Fruit fly (Drosophila melanogaster) whole organism, embryonic: ENCODE measurements around the gene gfzf.
A peak's percentile ranks its signal among the peaks of the same experiment; 100 is the strongest.

ENCODE experiments used
- Atf-2 ChIP-seq: fragments of 200-800 bp; sonication (Bioruptor generic); optimal IDR thresholded peaks from 2 replicates; lab custom pipeline; 2016; ENCODE audit warnings: missing biosample characterization, missing genetic modification characterization
- Atf3 ChIP-seq: fragments of 200-800 bp; sonication (Bioruptor generic); optimal IDR thresholded peaks from 3 replicates; lab custom pipeline; 2016; ENCODE audit warnings: missing biosample characterization, missing genetic modification characterization
- B-H2 ChIP-seq: fragments of 200-800 bp; sonication (Bioruptor generic); optimal IDR thresholded peaks from 2 replicates; lab custom pipeline; 2018; ENCODE audit warnings: missing biosample characterization, mild to moderate bottlenecking, missing genetic modification characterization
- Blimp-1 ChIP-seq: fragments of 200-800 bp; sonication (Bioruptor generic); optimal IDR thresholded peaks from 3 replicates; lab custom pipeline; 2018; ENCODE audit warnings: missing biosample characterization, missing genetic modification characterization, mild to moderate bottlenecking, moderate library complexity, missing genetic modification reagents
- CG10274 ChIP-seq: fragments of 200-800 bp; sonication (Bioruptor generic); optimal IDR thresholded peaks from 3 replicates; lab custom pipeline; 2017; ENCODE audit warnings: missing biosample characterization, mild to moderate bottlenecking, missing genetic modification characterization
- CG10321 ChIP-seq: fragments of 200-800 bp; sonication (Bioruptor generic); IDR thresholded peaks from 2 replicates; pipeline ENCODE4 v1.3.6; 2022; ENCODE audit warnings: missing biosample characterization, missing genetic modification characterization
- CG10565 ChIP-seq: fragments of 200-800 bp; sonication (Bioruptor generic); optimal IDR thresholded peaks from 3 replicates; lab custom pipeline; 2016; ENCODE audit warnings: missing biosample characterization, mild to moderate bottlenecking, missing genetic modification characterization
- CG12391 ChIP-seq: fragments of 200-800 bp; sonication (Bioruptor generic); optimal IDR thresholded peaks from 3 replicates; lab custom pipeline; 2018; ENCODE audit warnings: missing biosample characterization, mild to moderate bottlenecking, missing genetic modification characterization, moderate library complexity
- CG14050 ChIP-seq: fragments of 200-800 bp; sonication (Bioruptor generic); IDR thresholded peaks from 3 replicates; pipeline ENCODE4 v1.3.6; 2022; ENCODE audit warnings: missing biosample characterization, missing genetic modification characterization
- CG14710 ChIP-seq: fragments of 200-800 bp; sonication (Bioruptor generic); optimal IDR thresholded peaks from 3 replicates; lab custom pipeline; 2019; ENCODE audit warnings: missing biosample characterization, mild to moderate bottlenecking, missing genetic modification characterization, moderate library complexity
- CG15011 ChIP-seq: fragments of 200-800 bp; sonication (Bioruptor generic); optimal IDR thresholded peaks from 3 replicates; lab custom pipeline; 2018; ENCODE audit warnings: missing biosample characterization, mild to moderate bottlenecking, missing genetic modification characterization
- CG15696 ChIP-seq: fragments of 200-800 bp; sonication (Bioruptor generic); optimal IDR thresholded peaks from 2 replicates; lab custom pipeline; 2019; ENCODE audit warnings: missing biosample characterization, mild to moderate bottlenecking, missing genetic modification characterization, moderate library complexity
- CG17359 ChIP-seq: fragments of 200-800 bp; sonication (Bioruptor generic); optimal IDR thresholded peaks from 3 replicates; lab custom pipeline; 2018; ENCODE audit warnings: missing biosample characterization, mild to moderate bottlenecking, missing genetic modification characterization, moderate library complexity
- CG17385 ChIP-seq: fragments of 200-800 bp; sonication (Bioruptor generic); optimal IDR thresholded peaks from 3 replicates; lab custom pipeline; 2018; ENCODE audit warnings: missing biosample characterization, mild to moderate bottlenecking, missing genetic modification characterization
- CG18476 ChIP-seq: fragments of 200-800 bp; sonication (Bioruptor generic); optimal IDR thresholded peaks from 2 replicates; lab custom pipeline; 2016; ENCODE audit warnings: missing biosample characterization, mild to moderate bottlenecking, missing genetic modification characterization
- CG2712 ChIP-seq: fragments of 200-800 bp; optimal IDR thresholded peaks from 3 replicates; lab custom pipeline; 2019; ENCODE audit warnings: missing biosample characterization, mild to moderate bottlenecking, missing genetic modification characterization, moderate library complexity
- CG30431 ChIP-seq: fragments of 200-800 bp; sonication (Bioruptor generic); optimal IDR thresholded peaks from 2 replicates; lab custom pipeline; 2017; ENCODE audit warnings: missing biosample characterization, missing genetic modification characterization
- CG5180 ChIP-seq: fragments of 200-800 bp; sonication (Bioruptor generic); optimal IDR thresholded peaks from 3 replicates; lab custom pipeline; 2017; ENCODE audit warnings: missing biosample characterization, missing genetic modification characterization, mild to moderate bottlenecking, moderate library complexity, missing genetic modification reagents
- CG6272 ChIP-seq: fragments of 200-800 bp; sonication (Bioruptor generic); IDR thresholded peaks from 2 replicates; pipeline ENCODE4 v1.3.6; 2022; ENCODE audit warnings: missing biosample characterization, missing genetic modification characterization
- CG6813 ChIP-seq: fragments of 200-800 bp; sonication (Bioruptor generic); optimal IDR thresholded peaks from 2 replicates; lab custom pipeline; 2017; ENCODE audit warnings: missing biosample characterization, missing genetic modification characterization, mild to moderate bottlenecking, moderate library complexity, missing genetic modification reagents
- CG7839 ChIP-seq: fragments of 200-800 bp; sonication (Bioruptor generic); optimal IDR thresholded peaks from 3 replicates; lab custom pipeline; 2018; ENCODE audit warnings: missing biosample characterization, mild to moderate bottlenecking, missing genetic modification characterization, moderate library complexity
- CG9932 ChIP-seq: fragments of 200-800 bp; sonication (Bioruptor generic); IDR thresholded peaks from 2 replicates; pipeline ENCODE4 v1.3.6; 2022; ENCODE audit warnings: missing biosample characterization, missing genetic modification characterization
- CkIIα-i1 ChIP-seq: fragments of 200-800 bp; sonication (Bioruptor generic); IDR thresholded peaks from 2 replicates; pipeline ENCODE4 v1.3.6; 2022; ENCODE audit warnings: missing biosample characterization, missing genetic modification characterization
- Fer2 ChIP-seq: fragments of 200-800 bp; sonication (Bioruptor generic); optimal IDR thresholded peaks from 2 replicates; lab custom pipeline; 2018; ENCODE audit warnings: missing biosample characterization, mild to moderate bottlenecking, missing genetic modification characterization, moderate library complexity
- H2.0 ChIP-seq: fragments of 200-800 bp; sonication (Bioruptor generic); IDR thresholded peaks from 2 replicates; pipeline ENCODE4 v1.3.6; 2022; ENCODE audit warnings: missing biosample characterization, missing genetic modification characterization
- HLH3B ChIP-seq: fragments of 200-800 bp; sonication (Bioruptor generic); IDR thresholded peaks from 2 replicates; pipeline ENCODE4 v1.3.6; 2022; ENCODE audit warnings: missing biosample characterization, missing genetic modification characterization
- Jarid2 ChIP-seq: fragments of 200-800 bp; sonication (Bioruptor generic); optimal IDR thresholded peaks from 3 replicates; lab custom pipeline; 2017; ENCODE audit warnings: mild to moderate bottlenecking, missing biosample characterization, missing genetic modification reagents, missing genetic modification characterization
- MBD-R2 ChIP-seq: fragments of 200-800 bp; sonication (Bioruptor generic); IDR thresholded peaks from 2 replicates; pipeline ENCODE4 v1.3.6; 2022; ENCODE audit warnings: missing biosample characterization, missing genetic modification characterization
- Nf-YB ChIP-seq: fragments of 200-800 bp; sonication (Bioruptor generic); optimal IDR thresholded peaks from 3 replicates; lab custom pipeline; 2019; ENCODE audit warnings: missing biosample characterization, mild to moderate bottlenecking, missing genetic modification characterization, moderate library complexity
- Sox102F ChIP-seq: fragments of 200-800 bp; sonication (Bioruptor generic); optimal IDR thresholded peaks from 2 replicates; lab custom pipeline; 2018; ENCODE audit warnings: missing biosample characterization, mild to moderate bottlenecking, missing genetic modification characterization, moderate library complexity
- abd-A ChIP-seq: fragments of 200-800 bp; sonication (Bioruptor generic); optimal IDR thresholded peaks from 3 replicates; lab custom pipeline; 2019; ENCODE audit warnings: missing biosample characterization, mild to moderate bottlenecking, missing genetic modification characterization, moderate library complexity
- ase ChIP-seq: fragments of 200-800 bp; sonication (Bioruptor generic); IDR thresholded peaks from 3 replicates; pipeline ENCODE4 v1.3.6; 2022; ENCODE audit warnings: missing biosample characterization, missing genetic modification characterization
- chinmo ChIP-seq: fragments of 200-800 bp; sonication (Bioruptor generic); IDR thresholded peaks from 4 replicates; pipeline ENCODE4 v1.3.6; 2022; ENCODE audit warnings: missing biosample characterization, missing genetic modification characterization; ENCODE audit not compliant: partially characterized antibody
- crc ChIP-seq: fragments of 200-800 bp; sonication (Bioruptor generic); optimal IDR thresholded peaks from 2 replicates; lab custom pipeline; 2016; ENCODE audit warnings: missing biosample characterization, missing genetic modification characterization
- dysf ChIP-seq: fragments of 200-800 bp; sonication (Bioruptor generic); IDR thresholded peaks from 3 replicates; pipeline ENCODE4 v1.3.6; 2022; ENCODE audit warnings: missing biosample characterization, missing genetic modification characterization
- fd3F ChIP-seq: fragments of 200-800 bp; sonication (Bioruptor generic); optimal IDR thresholded peaks from 2 replicates; lab custom pipeline; 2018; ENCODE audit warnings: missing biosample characterization, mild to moderate bottlenecking, missing genetic modification characterization, moderate library complexity
- her ChIP-seq: fragments of 200-800 bp; sonication (Bioruptor generic); optimal IDR thresholded peaks from 2 replicates; lab custom pipeline; 2016; ENCODE audit warnings: missing biosample characterization, missing genetic modification characterization
- hth ChIP-seq: fragments of >200 bp; optimal IDR thresholded peaks from 2 replicates; lab custom pipeline; 2017; ENCODE audit warnings: inconsistent platforms
- lab ChIP-seq: fragments of 200-800 bp; sonication (Bioruptor generic); optimal IDR thresholded peaks from 3 replicates; lab custom pipeline; 2017; ENCODE audit warnings: missing biosample characterization, missing genetic modification characterization, mild to moderate bottlenecking, moderate library complexity, missing genetic modification reagents
- lola ChIP-seq, 3 experiments: fragments of >200 bp in 2 of 3; fragments of 200-800 bp in 1 of 3; sonication (Bioruptor generic) in 1 of 3; optimal IDR thresholded peaks; 2 replicates each; lab custom pipeline; 2017 to 2019; ENCODE audit warnings: missing biosample characterization in 3 of 3, missing genetic modification characterization in 3 of 3, mild to moderate bottlenecking in 1 of 3, moderate library complexity in 1 of 3
- nmo ChIP-seq: fragments of 200-800 bp; sonication (Bioruptor generic); optimal IDR thresholded peaks from 2 replicates; lab custom pipeline; 2018; ENCODE audit warnings: missing biosample characterization, mild to moderate bottlenecking, missing genetic modification characterization, moderate library complexity
- ro ChIP-seq: fragments of 200-800 bp; sonication (Bioruptor generic); IDR thresholded peaks from 2 replicates; pipeline ENCODE4 v1.3.6; 2022; ENCODE audit warnings: missing biosample characterization, missing genetic modification characterization
- row ChIP-seq: fragments of 200-800 bp; sonication (Bioruptor generic); IDR thresholded peaks from 3 replicates; pipeline ENCODE4 v1.3.6; 2022; ENCODE audit warnings: missing biosample characterization, missing genetic modification characterization
- sens ChIP-seq: fragments of 200-800 bp; sonication (Bioruptor generic); peaks from one replicate; lab custom pipeline; 2016; ENCODE audit warnings: missing biosample characterization, missing genetic modification characterization
- slp2 ChIP-seq: fragments of 200-800 bp; sonication (Bioruptor generic); optimal IDR thresholded peaks from 2 replicates; lab custom pipeline; 2016; ENCODE audit warnings: missing biosample characterization, missing genetic modification characterization
- tin ChIP-seq: fragments of 200-800 bp; sonication (Bioruptor generic); optimal IDR thresholded peaks from 3 replicates; lab custom pipeline; 2016; ENCODE audit warnings: missing biosample characterization, missing genetic modification characterization
- toy ChIP-seq: fragments of 200-800 bp; sonication (Bioruptor generic); IDR thresholded peaks from 2 replicates; pipeline ENCODE4 v1.3.6; 2022; ENCODE audit warnings: missing biosample characterization, missing genetic modification characterization
- trh ChIP-seq: fragments of 200-800 bp; sonication (Bioruptor generic); optimal IDR thresholded peaks from 2 replicates; lab custom pipeline; 2016; ENCODE audit warnings: missing biosample characterization, missing genetic modification characterization
- twi ChIP-seq: fragments of 200-800 bp; optimal IDR thresholded peaks from 2 replicates; lab custom pipeline; 2019; ENCODE audit warnings: missing biosample characterization, mild to moderate bottlenecking, missing genetic modification characterization, moderate library complexity
- usp ChIP-seq: fragments of >200 bp; optimal IDR thresholded peaks from 2 replicates; lab custom pipeline; 2017; ENCODE audit warnings: missing biosample characterization, missing genetic modification characterization

gfzf gene

dm6 chr3R:7124109-7124639, 26.6 kb downstream of the gfzf start, which contains the start of the genes Alh and CG10098 (continued):
- peak; percentile 10 for TF ChIP-seq CG6813 (GFP tag; lab: Kevin White, UChicago)
- TF ChIP-seq CG9932, result peak; percentile 94
- no peak for TF ChIP-seq Jarid2 (GFP tag; lab: Kevin White, UChicago)
- peak; percentile 88 for TF ChIP-seq CG12391
- TF ChIP-seq dysf (GFP tag; lab: Robert Waterston, UW), result peak; percentile 81
- TF ChIP-seq usp (GFP tag; lab: Kevin White, UChicago), result no peak
- TF ChIP-seq CG10565, result no peak
- peak; percentile 73 for TF ChIP-seq CG17359
- TF ChIP-seq sens (GFP tag; lab: Kevin White, UChicago), result peak; percentile 96
- peak; percentile 77 for TF ChIP-seq fd3F
- no peak for TF ChIP-seq CG10321 (GFP tag; lab: Robert Waterston, UW)
- TF ChIP-seq MBD-R2, result peak; percentile 75
- TF ChIP-seq lola (GFP tag; optimal IDR thresholded peaks at IDR 0.05; lab: Kevin White, UChicago), result peak in 1 of 3 experiments; percentile 87
- peak; percentile 76 for TF ChIP-seq CG18476
- peak; percentile 87 for TF ChIP-seq CG15696
- peak; percentile 82 for TF ChIP-seq Atf3 (GFP tag; lab: Kevin White, UChicago)
- peak; percentile 78 for TF ChIP-seq slp2 (GFP tag; lab: Kevin White, UChicago)
- no peak for TF ChIP-seq abd-A
- peak; percentile 79 for TF ChIP-seq Fer2 (tag; lab: Kevin White, UChicago)
- 0 out of 4 replicates have a peak, but pooled peaks have one; percentile 15 for TF ChIP-seq chinmo (GFP tag; lab: Robert Waterston, UW)
- peak; percentile 44 for TF ChIP-seq CG10274 (GFP tag; lab: Kevin White, UChicago)
- TF ChIP-seq CG17385, result peak; percentile 70
- peak; percentile 68; the same call in 1 of the 3 replicates for TF ChIP-seq ase
- TF ChIP-seq ro (GFP tag; lab: Robert Waterston, UW), result 0 out of 2 replicates have a peak, but pooled peaks have one; percentile 34
- TF ChIP-seq CG5180 (GFP tag; lab: Kevin White, UChicago), result peak; percentile 40
- peak; percentile 84 for TF ChIP-seq B-H2 (GFP tag; lab: Kevin White, UChicago)
- peak; percentile 77 for TF ChIP-seq CG6272 (GFP tag; lab: Robert Waterston, UW)
- no peak for TF ChIP-seq CkIIα-i1 (GFP tag; lab: Robert Waterston, UW)
- peak; percentile 84 for TF ChIP-seq CG7839
- peak; percentile 63 for TF ChIP-seq Blimp-1 (GFP tag; lab: Kevin White, UChicago)
- peak; percentile 85 for TF ChIP-seq CG2712 (tag; lab: Kevin White, UChicago)
- TF ChIP-seq CG14050, result peak; percentile 48; the same call in 2 of the 3 replicates
- TF ChIP-seq crc, result peak; percentile 39
- TF ChIP-seq CG15011 (GFP tag; lab: Kevin White, UChicago), result peak; percentile 60
- TF ChIP-seq CG14710 (tag; lab: Kevin White, UChicago), result peak; percentile 91
- TF ChIP-seq tin (GFP tag; lab: Kevin White, UChicago), result peak; percentile 92
- peak; percentile 80 for TF ChIP-seq Sox102F (GFP tag; lab: Kevin White, UChicago)
- peak; percentile 77 for TF ChIP-seq Atf-2 (GFP tag; lab: Kevin White, UChicago)
- TF ChIP-seq nmo (GFP tag; lab: Kevin White, UChicago), result peak; percentile 89
- TF ChIP-seq lab (GFP tag; lab: Kevin White, UChicago), result peak; percentile 79
- peak; percentile 58 for TF ChIP-seq her (GFP tag; lab: Kevin White, UChicago)
- peak; percentile 90 for TF ChIP-seq row (GFP tag; lab: Robert Waterston, UW)
- peak; percentile 34 for TF ChIP-seq Nf-YB (GFP tag; lab: Kevin White, UChicago)
- peak; percentile 70 for TF ChIP-seq HLH3B (GFP tag; lab: Robert Waterston, UW)
- TF ChIP-seq twi (tag; lab: Kevin White, UChicago), result peak; percentile 71
- TF ChIP-seq H2.0 (GFP tag; lab: Robert Waterston, UW), result peak; percentile 69
- TF ChIP-seq hth (lab: Kevin White, UChicago), result no peak
- TF ChIP-seq toy (GFP tag; lab: Robert Waterston, UW), result 0 out of 2 replicates have a peak, but pooled peaks have one; percentile 45
- TF ChIP-seq trh, result peak; percentile 18
- TF ChIP-seq CG30431 (GFP tag; lab: Kevin White, UChicago), result peak; percentile 74
